Worm (Caenorhabditis elegans): ENCODE results near the gene rpap-3.

Gene rpap-3

ce11 chrIV:7817852-7818251 lies 39.1 kb upstream of the rpap-3 start, which contains the start of gene ric-3 (continued):
- peak; percentile 26 for TF ChIP-seq nhr-21 (tag; optimal IDR thresholded peaks at IDR 0.05)
- TF ChIP-seq elt-3 (tag; optimal IDR thresholded peaks at IDR 0.05): no peak
- peak; percentile 93 for TF ChIP-seq C34F6.9 (tag; optimal IDR thresholded peaks at IDR 0.05)
- TF ChIP-seq nhr-25 (tag; optimal IDR thresholded peaks at IDR 0.05): no peak
- TF ChIP-seq sem-4 (tag; optimal IDR thresholded peaks at IDR 0.05): peak; percentile 71
- no peak for TF ChIP-seq ztf-4 (tag; optimal IDR thresholded peaks at IDR 0.05)
- TF ChIP-seq mbf-1 (tag; optimal IDR thresholded peaks at IDR 0.05): no peak
- peak; percentile 36 for TF ChIP-seq snpc-4 (tag; optimal IDR thresholded peaks at IDR 0.05)
- TF ChIP-seq ztf-1 (GFP tag; conservative IDR thresholded peaks at IDR 0.05): no peak
- no peak for TF ChIP-seq nhr-10 (tag; optimal IDR thresholded peaks at IDR 0.05)

ce11 chrIV:7816402-7817102 lies 37.8 kb upstream of the rpap-3 start:
- TF ChIP-seq lsy-2 (tag; optimal IDR thresholded peaks at IDR 0.05) (peak in 1 of 2 experiments; percentile 56), crh-2 (tag; optimal IDR thresholded peaks at IDR 0.05) (peak; percentile 20), Y55F3AM.14 (GFP tag; optimal IDR thresholded peaks at IDR 0.05) (no peak), nhr-129 (tag; optimal IDR thresholded peaks at IDR 0.05) (peak; percentile 43), lin-39 (tag; optimal IDR thresholded peaks at IDR 0.05) (no peak), zag-1 (tag; optimal IDR thresholded peaks at IDR 0.05) (no peak), sma-3 (GFP tag; optimal IDR thresholded peaks at IDR 0.05) (peak; percentile 57), peb-1 (tag; optimal IDR thresholded peaks at IDR 0.05) (no peak), ama-1 (optimal IDR thresholded peaks at IDR 0.05) (no peak), C34F6.9 (tag; optimal IDR thresholded peaks at IDR 0.05) (peak; percentile 13), sma-9 (GFP tag; optimal IDR thresholded peaks at IDR 0.05) (peak; percentile 16), sma-9 (tag; optimal IDR thresholded peaks at IDR 0.05) (no peak), unc-55 (GFP tag; optimal IDR thresholded peaks at IDR 0.05) (peak; percentile 41), gmeb-1 (tag; optimal IDR thresholded peaks at IDR 0.05) (peak; percentile 88), ceh-82 (tag; optimal IDR thresholded peaks at IDR 0.05) (no peak), nhr-12 (tag; optimal IDR thresholded peaks at IDR 0.05) (no peak)

ce11 chrIV:7815683-7816183 lies 37.0 kb upstream of the rpap-3 start, which contains the start of gene cdgs-1:
Gene cdgs-1, minus strand, starts transcription at chrIV:7815733.
- peak; percentile 19 for TF ChIP-seq F13H6.1 (tag; optimal IDR thresholded peaks at IDR 0.05)
- peak; percentile 57 for TF ChIP-seq unc-55 (GFP tag; optimal IDR thresholded peaks at IDR 0.05)
- TF ChIP-seq nhr-129 (tag; optimal IDR thresholded peaks at IDR 0.05): peak; percentile 77
- TF ChIP-seq nhr-23 (tag; optimal IDR thresholded peaks at IDR 0.05): no peak
- peak; percentile 62 to 64 for TF ChIP-seq mdl-1 (tag; optimal IDR thresholded peaks at IDR 0.05)
- TF ChIP-seq elt-3 (tag; optimal IDR thresholded peaks at IDR 0.05): no peak
- TF ChIP-seq fos-1 (tag; optimal IDR thresholded peaks at IDR 0.05): peak; percentile 20
- TF ChIP-seq nhr-25 (tag; optimal IDR thresholded peaks at IDR 0.05): peak; percentile 30
- peak in 1 of 2 experiments; percentile 59 for TF ChIP-seq lsy-2 (tag; optimal IDR thresholded peaks at IDR 0.05)
- peak; percentile 73 for TF ChIP-seq C34F6.9 (tag; optimal IDR thresholded peaks at IDR 0.05)
- TF ChIP-seq crh-2 (tag; optimal IDR thresholded peaks at IDR 0.05): peak; percentile 75
- peak; percentile 63 for TF ChIP-seq sma-9 (GFP tag; optimal IDR thresholded peaks at IDR 0.05)
- no peak for TF ChIP-seq sma-9 (tag; optimal IDR thresholded peaks at IDR 0.05)
- TF ChIP-seq ztf-11 (tag; optimal IDR thresholded peaks at IDR 0.05): no peak

- TF ChIP-seq zag-1 (tag; optimal IDR thresholded peaks at IDR 0.05) (no peak), ceh-82 (tag; optimal IDR thresholded peaks at IDR 0.05) (no peak)
Observed at ce11 chrIV:7812709-7813108, 33.9 kb upstream of the rpap-3 start, which contains the start of gene zgpa-1. Gene zgpa-1, minus strand, starts transcription at chrIV:7812809.

- TF ChIP-seq elt-1 (tag; optimal IDR thresholded peaks at IDR 0.05) (peak; percentile 59), nhr-23 (tag; optimal IDR thresholded peaks at IDR 0.05) (no peak), zag-1 (tag; optimal IDR thresholded peaks at IDR 0.05) (no peak)
Observed at ce11 chrIV:7808583-7808982, 29.8 kb upstream of the rpap-3 start, which contains the start of gene C33H5.1. Gene C33H5.1, plus strand, starts transcription at chrIV:7808912.

- TF ChIP-seq lsy-2 (tag; optimal IDR thresholded peaks at IDR 0.05) (no peak), elt-1 (tag; optimal IDR thresholded peaks at IDR 0.05) (no peak), R02D3.7 (tag; optimal IDR thresholded peaks at IDR 0.05) (no peak), nhr-23 (tag; optimal IDR thresholded peaks at IDR 0.05) (no peak), F13H6.1 (tag; optimal IDR thresholded peaks at IDR 0.05) (no peak), aly-2 (tag; optimal IDR thresholded peaks at IDR 0.05) (no peak), nhr-237 (tag; optimal IDR thresholded peaks at IDR 0.05) (no peak), nhr-77 (tag; optimal IDR thresholded peaks at IDR 0.05) (no peak)
Observed at ce11 chrIV:7804740-7805139, 26.0 kb upstream of the rpap-3 start, which contains the start of gene C33H5.2. Gene C33H5.2, plus strand, starts transcription at chrIV:7805040.
